Worm (Caenorhabditis elegans) whole organism, late embryonic: Measurements from ENCODE around the gene B0507.1.

Source experiments
- ama-1 ChIP-seq: fragments of 150-350 bp; optimal IDR thresholded peaks from 2 replicates; lab custom pipeline; 2014
- ceh-14 ChIP-seq: sonication (generic microtip); optimal IDR thresholded peaks from 2 replicates; lab custom pipeline; 2016; ENCODE audit warnings: missing genotype, missing genetic modification characterization, missing compliant biosample characterization
- ceh-6 ChIP-seq: fragments of 200-800 bp; sonication (Bioruptor generic); optimal IDR thresholded peaks from 2 replicates; lab custom pipeline; 2018; ENCODE audit warnings: mild to moderate bottlenecking, missing genetic modification characterization, missing compliant biosample characterization
- dmd-4 ChIP-seq: sonication (generic microtip); optimal IDR thresholded peaks from 2 replicates; lab custom pipeline; 2016; ENCODE audit warnings: borderline replicate concordance, missing genetic modification characterization, missing compliant biosample characterization
- fkh-10 ChIP-seq: fragments of 150-350 bp; optimal IDR thresholded peaks from 2 replicates; lab custom pipeline; 2014; ENCODE audit warnings: missing biosample characterization, missing genetic modification reagents, missing genetic modification characterization

DNA sequence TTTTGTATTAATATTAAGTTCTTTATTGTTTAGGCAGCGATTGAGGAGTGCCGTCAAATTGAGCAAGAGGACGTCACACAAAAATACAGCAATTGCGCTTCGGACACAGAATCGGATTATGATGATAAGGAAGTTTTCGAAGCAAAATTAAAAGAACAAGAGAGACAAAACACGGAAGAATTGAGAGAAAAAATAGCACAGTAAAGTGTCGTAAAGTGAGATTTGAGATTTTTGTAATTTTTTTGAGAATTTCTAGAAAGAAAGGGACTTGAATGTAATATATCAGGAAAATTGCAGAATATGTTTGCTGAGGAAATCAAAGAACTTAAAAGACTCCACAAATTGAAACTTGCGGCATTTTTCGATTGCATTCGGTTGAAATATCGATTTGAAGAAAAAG, 21.7 kb upstream of the B0507.1 start, which contains the start of gene B0507.4:
- no peak for TF ChIP-seq dmd-4
- no peak for TF ChIP-seq ceh-6 (GFP tag; lab: Kevin White, UChicago)
- TF ChIP-seq fkh-10 (GFP tag; lab: Kevin White, UChicago), result no peak
- no peak for TF ChIP-seq ama-1 (lab: Kevin White, UChicago)
- no peak for TF ChIP-seq ceh-14 (tag; lab: Kevin White, UChicago)
